Worm (Caenorhabditis elegans): ENCODE data around the gene F29A7.6.

F29A7.6 gene

DNA sequence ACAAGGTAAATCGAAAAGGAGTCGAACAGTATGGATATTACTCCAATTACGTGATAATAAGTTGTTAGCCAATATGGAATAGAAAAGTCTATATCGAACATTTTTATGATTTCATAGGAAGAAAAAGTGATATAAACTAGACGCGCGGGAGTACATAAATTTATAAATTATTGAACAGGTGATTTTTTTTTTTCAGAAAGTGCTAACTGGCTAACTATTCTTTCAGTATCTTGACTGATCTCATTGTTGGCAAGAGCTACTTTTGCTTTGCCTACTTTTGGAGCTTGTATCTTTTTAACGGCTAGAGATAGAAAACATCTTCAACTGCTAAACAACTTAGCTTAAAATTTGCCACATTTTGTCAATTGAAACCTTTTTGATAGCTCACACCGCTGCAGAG lies 49.7 kb downstream of the F29A7.6 start, which contains the start of gene sri-60:
sri-60 (minus strand) TSS at position 101 of the 400 bp plus-strand sequence.
- TF ChIP-seq ama-1 (optimal IDR thresholded peaks at IDR 0.05), result no peak
- TF ChIP-seq nhr-85 (tag), result no peak
- TF ChIP-seq mef-2 (tag; optimal IDR thresholded peaks at IDR 0.05), result no peak
- no peak for TF ChIP-seq hlh-17 (GFP tag; optimal IDR thresholded peaks at IDR 0.05; ENCODE audit: borderline replicate concordance)
- TF ChIP-seq zip-4 (GFP tag; optimal IDR thresholded peaks at IDR 0.05), result no peak
- no peak for TF ChIP-seq ceh-90 (tag; optimal IDR thresholded peaks at IDR 0.05)
- TF ChIP-seq lin-13 (GFP tag; optimal IDR thresholded peaks at IDR 0.05), result no peak
- no peak for TF ChIP-seq nhr-11 (tag; optimal IDR thresholded peaks at IDR 0.05)
- TF ChIP-seq C16A3.4 (tag; optimal IDR thresholded peaks at IDR 0.05), result no peak
- no peak for TF ChIP-seq sptf-1 (tag; optimal IDR thresholded peaks at IDR 0.05)
- TF ChIP-seq ces-1 (GFP tag; optimal IDR thresholded peaks at IDR 0.05), result no peak
- TF ChIP-seq lin-15B (tag; optimal IDR thresholded peaks at IDR 0.05), result no peak
- no peak for TF ChIP-seq lin-14 (GFP tag; optimal IDR thresholded peaks at IDR 0.05)
- no peak for TF ChIP-seq unc-98 (GFP tag; IDR thresholded peaks at IDR 0.05)
